Worm (Caenorhabditis elegans): Measurements from ENCODE around the gene F55A11.7.

Gene F55A11.7

ce11 chrV:11829282-11829681, 42.0 kb upstream of the F55A11.7 start, which contains the start of gene col-158:
Gene col-158 (plus strand): TSS chrV:11829582.
- TF ChIP-seq nhr-10 (tag; optimal IDR thresholded peaks at IDR 0.05) (no peak), lin-39 (tag; optimal IDR thresholded peaks at IDR 0.05) (no peak), ZK546.5 (tag; optimal IDR thresholded peaks at IDR 0.05) (no peak), ama-1 (optimal IDR thresholded peaks at IDR 0.05) (no peak), lin-13 (GFP tag; optimal IDR thresholded peaks at IDR 0.05) (no peak), ceh-82 (tag; optimal IDR thresholded peaks at IDR 0.05) (no peak), nhr-6 (tag; optimal IDR thresholded peaks at IDR 0.05) (no peak)

- TF ChIP-seq C34F6.9 (tag; optimal IDR thresholded peaks at IDR 0.05) (peak; percentile 4), alr-1 (tag; optimal IDR thresholded peaks at IDR 0.05) (no peak)
Measured at ce11 chrV:11826967-11827366, 39.7 kb upstream of the F55A11.7 start, which contains the start of the genes mpst-1 and D2023.6. Gene mpst-1 (minus strand): TSS chrV:11827067. Gene D2023.6 (plus strand): TSS chrV:11827354.

ce11 chrV:11825662-11826061, 38.4 kb upstream of the F55A11.7 start, which contains the start of gene D2023.4:
Gene D2023.4 (minus strand): TSS chrV:11825762.
- peak; percentile 14 for TF ChIP-seq fos-1 (tag; optimal IDR thresholded peaks at IDR 0.05)
- no peak for TF ChIP-seq alr-1 (tag; optimal IDR thresholded peaks at IDR 0.05)
- TF ChIP-seq R02D3.7 (tag; optimal IDR thresholded peaks at IDR 0.05) = no peak
- TF ChIP-seq nhr-12 (tag; optimal IDR thresholded peaks at IDR 0.05) = no peak

- TF ChIP-seq mdl-1 (tag; optimal IDR thresholded peaks at IDR 0.05) = peak; percentile 31 to 41
- no peak for TF ChIP-seq ceh-16 (tag; optimal IDR thresholded peaks at IDR 0.05)
- peak; percentile 39 for TF ChIP-seq unc-62 (GFP tag; optimal IDR thresholded peaks at IDR 0.05)
- TF ChIP-seq nhr-10 (tag; optimal IDR thresholded peaks at IDR 0.05) = peak; percentile 30
- TF ChIP-seq R02D3.7 (tag; optimal IDR thresholded peaks at IDR 0.05) = no peak
- TF ChIP-seq nhr-237 (tag; optimal IDR thresholded peaks at IDR 0.05) = no peak
- TF ChIP-seq elt-3 (tag; optimal IDR thresholded peaks at IDR 0.05) = no peak
- TF ChIP-seq nhr-77 (tag; optimal IDR thresholded peaks at IDR 0.05) = no peak
- peak; percentile 96 for TF ChIP-seq sma-9 (GFP tag; optimal IDR thresholded peaks at IDR 0.05)
- TF ChIP-seq sma-9 (tag; optimal IDR thresholded peaks at IDR 0.05) = no peak
- TF ChIP-seq sem-4 (tag; optimal IDR thresholded peaks at IDR 0.05) = peak; percentile 55
- no peak for TF ChIP-seq ztf-11 (tag; optimal IDR thresholded peaks at IDR 0.05)
- TF ChIP-seq Y55F3AM.14 (GFP tag; optimal IDR thresholded peaks at IDR 0.05) = no peak
- peak; percentile 93 for TF ChIP-seq F13H6.1 (tag; optimal IDR thresholded peaks at IDR 0.05)
- peak in 1 of 2 experiments; percentile 79 for TF ChIP-seq lsy-2 (tag; optimal IDR thresholded peaks at IDR 0.05)
- peak; percentile 61 for TF ChIP-seq lin-13 (GFP tag; optimal IDR thresholded peaks at IDR 0.05)
- TF ChIP-seq aly-2 (tag; optimal IDR thresholded peaks at IDR 0.05) = no peak
- no peak for TF ChIP-seq alr-1 (tag; optimal IDR thresholded peaks at IDR 0.05)
- no peak for TF ChIP-seq mbf-1 (tag; optimal IDR thresholded peaks at IDR 0.05)
- TF ChIP-seq ZK546.5 (tag; optimal IDR thresholded peaks at IDR 0.05) = no peak
- peak; percentile 27 for TF ChIP-seq egl-27 (tag; optimal IDR thresholded peaks at IDR 0.05)
- TF ChIP-seq nhr-23 (tag; optimal IDR thresholded peaks at IDR 0.05) = no peak
- no peak for TF ChIP-seq nhr-12 (tag; optimal IDR thresholded peaks at IDR 0.05)
- TF ChIP-seq gmeb-1 (tag; optimal IDR thresholded peaks at IDR 0.05) = peak; percentile 81
- no peak for TF ChIP-seq snpc-4 (tag; optimal IDR thresholded peaks at IDR 0.05)
- peak; percentile 45 for TF ChIP-seq ama-1 (optimal IDR thresholded peaks at IDR 0.05)
- peak; percentile 84 for TF ChIP-seq sma-3 (GFP tag; optimal IDR thresholded peaks at IDR 0.05)
- peak; percentile 86 for TF ChIP-seq nhr-6 (tag; optimal IDR thresholded peaks at IDR 0.05)
- TF ChIP-seq mab-5 (tag; optimal IDR thresholded peaks at IDR 0.05) = peak; percentile 37
- no peak for TF ChIP-seq zag-1 (tag; optimal IDR thresholded peaks at IDR 0.05)
- peak; percentile 84 for TF ChIP-seq fos-1 (tag; optimal IDR thresholded peaks at IDR 0.05)
- TF ChIP-seq dmd-4 (tag; optimal IDR thresholded peaks at IDR 0.05) = no peak
- peak; percentile 83 for TF ChIP-seq blmp-1 (tag; optimal IDR thresholded peaks at IDR 0.05; ENCODE audit: insufficient read depth)
- TF ChIP-seq nhr-129 (tag; optimal IDR thresholded peaks at IDR 0.05) = peak; percentile 98
- peak; percentile 91 for TF ChIP-seq nhr-25 (tag; optimal IDR thresholded peaks at IDR 0.05)
- TF ChIP-seq C34F6.9 (tag; optimal IDR thresholded peaks at IDR 0.05) = peak; percentile 77
- no peak for TF ChIP-seq peb-1 (tag; optimal IDR thresholded peaks at IDR 0.05)
- TF ChIP-seq lin-39 (tag; optimal IDR thresholded peaks at IDR 0.05) = peak; percentile 34
- no peak for TF ChIP-seq skn-1 (tag; optimal IDR thresholded peaks at IDR 0.05)
- TF ChIP-seq unc-55 (GFP tag; optimal IDR thresholded peaks at IDR 0.05) = no peak
- TF ChIP-seq ceh-82 (tag; optimal IDR thresholded peaks at IDR 0.05) = no peak
- peak; percentile 90 for TF ChIP-seq nhr-21 (tag; optimal IDR thresholded peaks at IDR 0.05)
- TF ChIP-seq lin-11 (tag; optimal IDR thresholded peaks at IDR 0.05) = no peak
- no peak for TF ChIP-seq unc-39 (tag; optimal IDR thresholded peaks at IDR 0.05)
- TF ChIP-seq nhr-11 (tag; optimal IDR thresholded peaks at IDR 0.05) = no peak
- TF ChIP-seq ztf-4 (tag; optimal IDR thresholded peaks at IDR 0.05) = peak; percentile 78
- peak; percentile 96 for TF ChIP-seq crh-2 (tag; optimal IDR thresholded peaks at IDR 0.05)
Measured at ce11 chrV:11823978-11824377, 36.7 kb upstream of the F55A11.7 start.

Measured in whole organism, L2 larva.